Worm (Caenorhabditis elegans) whole organism, L4 larva: ENCODE measurements around the gene K08H2.4.

Source experiments
- D1046.2 ChIP-seq: fragments of 200-800 bp; sonication (Bioruptor generic); IDR thresholded peaks from 2 replicates; pipeline ENCODE4 v1.3.6; 2022; ENCODE audit warnings: missing genetic modification characterization, missing compliant biosample characterization
- F26F4.8 ChIP-seq: fragments of 200-800 bp; sonication (Bioruptor generic); conservative IDR thresholded peaks from 2 replicates; pipeline ENCODE4 v1.3.6; 2022; ENCODE audit warnings: missing genetic modification characterization, missing compliant biosample characterization
- F49E8.2 ChIP-seq: sonication (generic microtip); optimal IDR thresholded peaks from 2 replicates; lab custom pipeline; 2016; ENCODE audit warnings: missing compliant biosample characterization, mild to moderate bottlenecking, missing genetic modification characterization, borderline replicate concordance
- R02D3.7 ChIP-seq: fragments of 150-350 bp; sonication (generic microtip); optimal IDR thresholded peaks from 3 replicates; lab custom pipeline; 2014; ENCODE audit warnings: missing biosample characterization, missing genetic modification characterization
- T20F7.1 ChIP-seq: fragments of 200-800 bp; sonication (Bioruptor generic); optimal IDR thresholded peaks from 2 replicates; lab custom pipeline; 2018; ENCODE audit warnings: mild to moderate bottlenecking, missing genetic modification characterization, missing compliant biosample characterization
- Y5F2A.4 ChIP-seq: fragments of 200-800 bp; sonication (Bioruptor generic); optimal IDR thresholded peaks from 2 replicates; lab custom pipeline; 2018; ENCODE audit warnings: mild to moderate bottlenecking, missing genetic modification characterization, missing compliant biosample characterization
- ama-1 ChIP-seq: fragments of 150-350 bp; optimal IDR thresholded peaks from 2 replicates; lab custom pipeline; 2014; ENCODE audit warnings: inconsistent platforms, mixed read lengths
- ceh-28 ChIP-seq: fragments of 150-350 bp; optimal IDR thresholded peaks from 2 replicates; lab custom pipeline; 2014; ENCODE audit warnings: missing biosample characterization, missing genetic modification reagents, missing genetic modification characterization
- ceh-44 ChIP-seq: fragments of 200-800 bp; sonication (Bioruptor generic); IDR thresholded peaks from 2 replicates; pipeline ENCODE4 v1.3.6; 2022; ENCODE audit warnings: missing genetic modification reagents, missing genetic modification characterization, missing compliant biosample characterization
- ceh-62 ChIP-seq: sonication (generic microtip); optimal IDR thresholded peaks from 2 replicates; lab custom pipeline; 2017; ENCODE audit warnings: missing biosample characterization, missing genetic modification characterization
- cey-2 ChIP-seq: sonication (generic microtip); optimal IDR thresholded peaks from 3 replicates; lab custom pipeline; 2017; ENCODE audit warnings: missing genetic modification characterization, mild to moderate bottlenecking, missing compliant biosample characterization, antibody characterized with exemption, borderline replicate concordance; ENCODE audit not compliant: insufficient read depth
- daf-19 ChIP-seq: fragments of 200-800 bp; sonication (Bioruptor generic); conservative IDR thresholded peaks from 2 replicates; pipeline ENCODE4 v1.3.6; 2022; ENCODE audit warnings: missing genetic modification characterization, missing compliant biosample characterization
- dve-1 ChIP-seq: sonication (generic microtip); optimal IDR thresholded peaks from 2 replicates; lab custom pipeline; 2017; ENCODE audit warnings: antibody characterized with exemption, mild to moderate bottlenecking, missing genetic modification characterization, missing compliant biosample characterization; ENCODE audit not compliant: insufficient read depth
- hif-1 ChIP-seq, 2 experiments: sonication (generic microtip); optimal IDR thresholded peaks; 2 replicates each; lab custom pipeline; 2016 to 2017; ENCODE audit warnings: missing compliant biosample characterization in 2 of 2, missing genetic modification characterization in 2 of 2, missing genetic modification reagents in 2 of 2, missing genotype in 2 of 2, mild to moderate bottlenecking in 1 of 2
- hlh-11 ChIP-seq: fragments of 200-800 bp; sonication (Bioruptor generic); optimal IDR thresholded peaks from 2 replicates; lab custom pipeline; 2018; ENCODE audit warnings: mild to moderate bottlenecking, missing genetic modification characterization, missing compliant biosample characterization
- hlh-30 ChIP-seq: sonication (generic microtip); optimal IDR thresholded peaks from 2 replicates; lab custom pipeline; 2017; ENCODE audit warnings: antibody characterized with exemption, mild to moderate bottlenecking, missing genetic modification characterization, missing compliant biosample characterization; ENCODE audit not compliant: insufficient read depth
- hmg-1.1 ChIP-seq: fragments of 200-800 bp; sonication (Bioruptor generic); IDR thresholded peaks from 2 replicates; pipeline ENCODE4 v1.3.6; 2022; ENCODE audit warnings: missing genetic modification reagents, missing genetic modification characterization, missing compliant biosample characterization
- lim-7 ChIP-seq: fragments of 200-800 bp; sonication (Bioruptor generic); IDR thresholded peaks from 2 replicates; pipeline ENCODE4 v1.3.6; 2022; ENCODE audit warnings: missing genetic modification characterization, missing compliant biosample characterization
- lin-29 ChIP-seq: fragments of 200-800 bp; sonication (Bioruptor generic); IDR thresholded peaks from 2 replicates; pipeline ENCODE4 v1.3.6; 2022; ENCODE audit warnings: missing genetic modification reagents, missing genetic modification characterization, missing compliant biosample characterization
- mdl-1 ChIP-seq, 2 experiments: fragments of 150-350 bp in 1 of 2; sonication (generic microtip) in 1 of 2; optimal IDR thresholded peaks; 2 replicates each; lab custom pipeline; 2014 to 2017; ENCODE audit warnings: missing biosample characterization in 2 of 2, missing genetic modification characterization in 2 of 2
- mes-2 ChIP-seq: sonication (generic microtip); optimal IDR thresholded peaks from 2 replicates; lab custom pipeline; 2016; ENCODE audit warnings: missing genotype, mild to moderate bottlenecking, missing genetic modification characterization, missing compliant biosample characterization; ENCODE audit not compliant: poor library complexity, severe bottlenecking
- nhr-102 ChIP-seq: sonication (generic microtip); optimal IDR thresholded peaks from 2 replicates; lab custom pipeline; 2016; ENCODE audit warnings: mild to moderate bottlenecking, missing genetic modification characterization, moderate library complexity, missing compliant biosample characterization
- nhr-237 ChIP-seq: sonication (generic microtip); optimal IDR thresholded peaks from 2 replicates; lab custom pipeline; 2017; ENCODE audit warnings: missing biosample characterization, missing genetic modification characterization
- nhr-41 ChIP-seq: fragments of 200-800 bp; sonication (Bioruptor generic); IDR thresholded peaks from 2 replicates; pipeline ENCODE4 v1.3.6; 2022; ENCODE audit warnings: missing genetic modification reagents, missing genetic modification characterization, missing compliant biosample characterization
- nhr-76 ChIP-seq: fragments of 150-350 bp; optimal IDR thresholded peaks from 2 replicates; lab custom pipeline; 2014; ENCODE audit warnings: missing biosample characterization, missing genetic modification characterization
- php-3 ChIP-seq: fragments of 200-800 bp; sonication (Bioruptor generic); IDR thresholded peaks from 2 replicates; pipeline ENCODE4 v1.3.6; 2022; ENCODE audit warnings: missing genetic modification reagents, missing genetic modification characterization, missing compliant biosample characterization
- pqm-1 ChIP-seq: sonication (generic microtip); optimal IDR thresholded peaks from 2 replicates; lab custom pipeline; 2017; ENCODE audit warnings: missing biosample characterization, missing genetic modification characterization
- saeg-2 ChIP-seq: fragments of 200-800 bp; sonication (Bioruptor generic); IDR thresholded peaks from 2 replicates; pipeline ENCODE4 v1.3.6; 2022; ENCODE audit warnings: missing genetic modification reagents, missing genetic modification characterization, missing compliant biosample characterization
- snpc-4 ChIP-seq: fragments of 150-350 bp; optimal IDR thresholded peaks from 2 replicates; lab custom pipeline; 2014; ENCODE audit warnings: missing biosample characterization, missing genetic modification characterization
- tag-97 ChIP-seq: fragments of 200-800 bp; sonication (Bioruptor generic); IDR thresholded peaks from 2 replicates; pipeline ENCODE4 v1.3.6; 2022; ENCODE audit warnings: missing genetic modification characterization, missing compliant biosample characterization
- tra-1 ChIP-seq: fragments of 200-800 bp; sonication (Bioruptor generic); IDR thresholded peaks from 2 replicates; pipeline ENCODE4 v1.3.6; 2022; ENCODE audit warnings: missing genetic modification reagents, missing genetic modification characterization, missing compliant biosample characterization
- unc-130 ChIP-seq: sonication (generic microtip); optimal IDR thresholded peaks from 2 replicates; lab custom pipeline; 2016; ENCODE audit warnings: missing genetic modification reagents, missing genetic modification characterization, missing compliant biosample characterization
- unc-62 ChIP-seq, 3 experiments: fragments of 150-350 bp in 1 of 3; sonication (generic microtip); optimal IDR thresholded peaks in 2 of 3; peaks in 1 of 3; 1 replicate in 1 of 3; 2 replicates in 2 of 3; lab custom pipeline; 2014 to 2017; ENCODE audit warnings: missing biosample characterization in 3 of 3, missing genetic modification characterization in 3 of 3, missing genetic modification reagents in 3 of 3, missing genotype in 1 of 3
- vab-7 ChIP-seq: fragments of 200-800 bp; sonication (Bioruptor generic); IDR thresholded peaks from 2 replicates; pipeline ENCODE4 v1.3.6; 2022; ENCODE audit warnings: missing genetic modification reagents, missing genetic modification characterization, missing compliant biosample characterization
- zip-11 ChIP-seq: fragments of 200-800 bp; sonication (Bioruptor generic); IDR thresholded peaks from 2 replicates; pipeline ENCODE4 v1.3.6; 2022; ENCODE audit warnings: missing genetic modification characterization, missing compliant biosample characterization
- ztf-11 ChIP-seq: fragments of 150-350 bp; optimal IDR thresholded peaks from 2 replicates; lab custom pipeline; 2014; ENCODE audit warnings: missing biosample characterization, missing genetic modification characterization

K08H2.4 gene

ce11 chrX:13238197-13238596, at the start of gene K08H2.4:
Gene K08H2.4, plus strand, starts transcription at chrX:13238497.
- TF ChIP-seq nhr-41 (GFP tag; lab: Robert Waterston, UW) (no peak), lin-29 (no peak), lim-7 (GFP tag; lab: Robert Waterston, UW) (no peak), ceh-28 (no peak), Y5F2A.4 (GFP tag; lab: Kevin White, UChicago) (no peak), R02D3.7 (no peak), F26F4.8 (GFP tag; lab: Robert Waterston, UW) (no peak), daf-19 (GFP tag; lab: Robert Waterston, UW) (no peak)

DNA sequence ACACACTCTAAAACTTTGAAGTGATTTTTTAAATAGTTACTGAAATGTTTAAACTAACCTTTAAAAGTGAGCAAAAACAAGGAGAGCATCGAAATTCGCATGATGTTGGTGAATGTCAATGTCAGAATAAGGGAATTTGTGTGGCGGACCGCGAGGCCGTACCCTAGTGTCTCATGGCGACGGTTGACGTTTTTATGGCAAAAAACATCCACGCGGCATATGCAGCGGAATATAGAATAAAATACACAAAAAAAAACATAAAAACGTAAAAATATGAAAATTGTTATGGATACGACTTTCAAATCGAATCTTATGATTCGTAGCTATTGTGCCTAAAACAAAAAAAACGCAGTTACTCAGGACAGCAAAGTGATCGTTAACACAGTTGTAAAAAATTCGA, 48.4 kb upstream of the K08H2.4 start, which contains the start of gene cwp-5:
Gene cwp-5, minus strand, starts transcription at position 101 of the 400 bp plus-strand sequence.
- TF ChIP-seq mes-2 (no peak), ceh-44 (GFP tag; lab: Robert Waterston, UW) (no peak), zip-11 (GFP tag; lab: Robert Waterston, UW) (no peak), snpc-4 (no peak), lim-7 (GFP tag; lab: Robert Waterston, UW) (no peak), lin-29 (no peak), mdl-1 (tag; optimal IDR thresholded peaks at IDR 0.05; lab: Kevin White, UChicago) (no peak), nhr-41 (GFP tag; lab: Robert Waterston, UW) (no peak), nhr-76 (tag; lab: Kevin White, UChicago) (no peak), saeg-2 (GFP tag; lab: Robert Waterston, UW) (no peak), hlh-30 (tag; lab: Kevin White, UChicago) (no peak), vab-7 (GFP tag; lab: Robert Waterston, UW) (no peak), T20F7.1 (GFP tag; lab: Kevin White, UChicago) (no peak), hif-1 (tag; optimal IDR thresholded peaks at IDR 0.05; lab: Kevin White, UChicago) (no peak), hlh-11 (tag; lab: Kevin White, UChicago) (no peak), ztf-11 (tag; lab: Kevin White, UChicago) (no peak)

DNA sequence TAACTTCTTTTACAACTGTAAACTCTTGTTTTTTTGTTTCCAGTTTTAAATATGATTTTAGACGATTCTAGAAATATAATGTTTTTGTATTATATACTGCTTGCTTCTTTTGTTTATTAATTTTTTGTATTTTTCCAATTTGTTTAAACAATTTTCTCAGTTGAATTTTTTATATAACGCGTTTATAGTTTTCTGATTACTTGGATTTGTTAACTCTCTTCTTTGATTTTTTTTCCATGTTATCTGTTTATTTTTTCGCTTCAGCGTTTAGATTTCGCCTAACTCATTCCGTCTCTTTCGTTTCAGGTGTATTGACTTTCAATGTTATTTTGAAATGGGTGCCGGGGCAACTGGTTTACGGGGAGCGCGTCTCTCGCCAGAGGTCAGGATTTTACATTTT, 47.4 kb upstream of the K08H2.4 start, which contains the start of gene gpa-6:
Gene gpa-6, plus strand, starts transcription at position 301 of the 400 bp plus-strand sequence.
- TF ChIP-seq nhr-102 (no peak), F49E8.2 (no peak), lin-29 (no peak), ceh-62 (no peak), pqm-1 (tag; lab: Kevin White, UChicago) (no peak), php-3 (no peak), nhr-237 (no peak), tra-1 (GFP tag; lab: Robert Waterston, UW) (no peak), unc-130 (GFP tag; lab: Kevin White, UChicago) (no peak), ama-1 (no peak), hlh-30 (tag; lab: Kevin White, UChicago) (no peak), hmg-1.1 (no peak), dve-1 (tag; lab: Kevin White, UChicago) (no peak), tag-97 (GFP tag; lab: Robert Waterston, UW) (no peak), cey-2 (tag; lab: Kevin White, UChicago) (no peak), D1046.2 (no peak)
- TF ChIP-seq, all 104 proteins: peak for 0

DNA sequence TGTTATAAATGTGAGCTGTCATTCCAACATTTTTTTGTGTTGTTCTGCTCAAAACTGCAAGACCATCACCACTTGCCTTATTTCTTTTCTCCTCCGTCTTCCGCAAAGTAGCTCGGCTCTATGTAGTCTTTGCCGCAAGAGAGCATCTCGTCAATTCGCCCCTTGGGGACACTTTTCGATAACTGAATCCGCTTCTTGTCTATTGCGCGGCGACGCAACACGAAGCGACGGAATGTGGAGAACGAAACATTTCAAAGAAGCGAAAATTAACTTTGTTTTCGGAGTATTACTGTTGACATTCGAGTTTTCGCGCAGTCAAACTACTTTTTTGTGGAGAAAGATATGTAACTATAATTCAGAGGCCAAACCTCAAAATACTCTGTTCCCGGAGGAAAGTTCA, 40.2 kb upstream of the K08H2.4 start:
- no peak for TF ChIP-seq zip-11 (GFP tag; lab: Robert Waterston, UW)
- no peak for TF ChIP-seq hmg-1.1
- peak in 1 of 2 experiments; percentile 64 for TF ChIP-seq unc-62 (GFP tag; optimal IDR thresholded peaks at IDR 0.05 in 1 of 2; lab: Kevin White, UChicago)
- no peak for TF ChIP-seq unc-62 (tag; optimal IDR thresholded peaks at IDR 0.05; lab: Kevin White, UChicago)
- TF ChIP-seq, all 104 proteins: peak for 1
